Worm (Caenorhabditis elegans) whole organism, midembryonic: ENCODE measurements around the gene H12C20.7.

Experiments
- cog-1 ChIP-seq: sonication (generic microtip); optimal IDR thresholded peaks from 2 replicates; lab custom pipeline; 2016; ENCODE audit warnings: missing genetic modification characterization, missing compliant biosample characterization
- flt-1 ChIP-seq: fragments of 200-800 bp; sonication (Bioruptor generic); IDR thresholded peaks from 2 replicates; pipeline ENCODE4 v1.3.6; 2022; ENCODE audit warnings: missing genetic modification characterization, missing compliant biosample characterization
- klf-2 ChIP-seq: fragments of 200-800 bp; sonication (Bioruptor generic); conservative IDR thresholded peaks from 2 replicates; pipeline ENCODE4 v1.3.6; 2022; ENCODE audit warnings: missing genetic modification reagents, missing genetic modification characterization, missing compliant biosample characterization
- med-1 ChIP-seq: sonication (generic microtip); optimal IDR thresholded peaks from 2 replicates; lab custom pipeline; 2017; ENCODE audit warnings: missing genetic modification characterization, mild to moderate bottlenecking, missing compliant biosample characterization, antibody characterized with exemption, missing genetic modification reagents; ENCODE audit not compliant: insufficient read depth

DNA sequence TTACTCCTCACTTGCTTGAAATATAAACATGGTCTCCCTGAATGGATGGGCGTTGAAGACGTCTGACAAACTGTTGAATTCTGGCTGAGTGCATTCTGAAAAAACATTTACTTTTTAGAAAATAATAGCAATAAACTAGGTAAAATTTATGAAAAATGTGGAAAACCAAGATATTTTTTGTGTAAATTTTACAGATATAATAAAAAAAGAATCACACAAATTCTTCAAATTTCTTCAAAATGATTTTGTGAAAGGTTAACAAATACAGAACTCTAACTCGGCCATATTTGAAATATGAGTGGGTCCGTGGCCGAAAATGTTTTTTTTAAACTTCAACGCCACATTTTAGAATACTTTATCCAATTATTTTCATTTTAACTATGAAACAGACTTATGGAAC, 45.4 kb upstream of the H12C20.7 start, which contains the start of gene glb-15:
- no peak for TF ChIP-seq flt-1 (GFP tag; lab: Robert Waterston, UW)
- no peak for TF ChIP-seq cog-1 (tag; lab: Kevin White, UChicago)
- TF ChIP-seq klf-2 (GFP tag; lab: Robert Waterston, UW): no peak
- TF ChIP-seq med-1: no peak
